Worm (Caenorhabditis elegans): ENCODE data around the gene ZC190.10.

ZC190.10 gene

DNA sequence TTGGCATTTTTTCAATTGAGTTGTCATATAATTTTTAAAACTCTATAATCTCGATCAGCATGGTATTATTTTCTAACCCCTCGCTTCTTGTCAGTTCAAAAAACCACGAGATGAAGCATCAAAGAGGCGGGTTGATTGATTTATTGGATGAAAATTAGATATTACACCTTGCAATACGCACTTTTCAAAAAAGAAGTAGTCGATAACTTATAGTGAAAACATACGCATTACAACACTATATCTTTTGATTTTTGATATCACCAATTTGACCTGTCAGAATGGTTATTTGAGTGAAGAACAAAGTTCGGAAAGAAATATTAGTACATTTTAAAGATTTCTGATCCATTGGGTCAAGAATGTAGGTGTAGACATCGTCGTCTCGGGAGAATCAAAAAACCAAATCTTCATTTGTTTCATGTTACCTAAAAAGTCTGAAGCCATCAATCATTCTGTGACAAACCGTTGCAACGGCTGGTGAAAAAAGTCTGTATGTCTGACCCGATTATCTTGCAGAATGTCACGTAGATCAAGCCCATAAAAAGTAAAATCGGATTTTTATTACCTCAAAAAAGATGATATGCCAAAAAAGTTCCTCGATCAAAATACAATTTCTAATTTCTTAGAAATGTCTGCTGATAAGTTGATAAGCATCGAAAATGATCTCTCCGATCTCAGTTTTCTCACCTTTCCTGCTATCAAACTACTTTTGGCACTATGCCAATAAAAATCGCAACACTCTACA lies 42.9 kb downstream of the ZC190.10 start:
- TF ChIP-seq unc-55 (GFP tag; optimal IDR thresholded peaks at IDR 0.05) = no peak
- TF ChIP-seq gmeb-1 (tag; optimal IDR thresholded peaks at IDR 0.05) = no peak
- peak; percentile 54 for TF ChIP-seq fos-1 (tag; optimal IDR thresholded peaks at IDR 0.05)
- TF ChIP-seq mbf-1 (tag; optimal IDR thresholded peaks at IDR 0.05) = no peak
- no peak for TF ChIP-seq nhr-10 (tag; optimal IDR thresholded peaks at IDR 0.05)
- TF ChIP-seq ceh-82 (tag; optimal IDR thresholded peaks at IDR 0.05) = no peak
- peak; percentile 70 for TF ChIP-seq blmp-1 (tag; optimal IDR thresholded peaks at IDR 0.05; ENCODE audit: insufficient read depth)
- no peak for TF ChIP-seq unc-39 (tag; optimal IDR thresholded peaks at IDR 0.05)
- peak; percentile 61 for TF ChIP-seq nhr-21 (tag; optimal IDR thresholded peaks at IDR 0.05)
- no peak for TF ChIP-seq lsy-2 (tag; optimal IDR thresholded peaks at IDR 0.05)
- TF ChIP-seq nhr-11 (tag; optimal IDR thresholded peaks at IDR 0.05) = no peak
- peak; percentile 25 for TF ChIP-seq unc-62 (GFP tag; optimal IDR thresholded peaks at IDR 0.05)
- peak; percentile 10 for TF ChIP-seq egl-27 (tag; optimal IDR thresholded peaks at IDR 0.05)
- peak; percentile 57 for TF ChIP-seq mab-5 (tag; optimal IDR thresholded peaks at IDR 0.05)
- TF ChIP-seq ztf-1 (GFP tag; conservative IDR thresholded peaks at IDR 0.05) = no peak
- peak; percentile 39 for TF ChIP-seq nhr-25 (tag; optimal IDR thresholded peaks at IDR 0.05)
- peak; percentile 61 for TF ChIP-seq sma-9 (GFP tag; optimal IDR thresholded peaks at IDR 0.05)
- TF ChIP-seq sma-9 (tag; optimal IDR thresholded peaks at IDR 0.05) = no peak
- peak; percentile 5 for TF ChIP-seq nhr-6 (tag; optimal IDR thresholded peaks at IDR 0.05)
- TF ChIP-seq sma-3 (GFP tag; optimal IDR thresholded peaks at IDR 0.05) = peak; percentile 30
- TF ChIP-seq nhr-237 (tag; optimal IDR thresholded peaks at IDR 0.05) = no peak
- TF ChIP-seq peb-1 (tag; optimal IDR thresholded peaks at IDR 0.05) = no peak
- TF ChIP-seq dmd-4 (tag; optimal IDR thresholded peaks at IDR 0.05) = no peak
- no peak for TF ChIP-seq ceh-16 (tag; optimal IDR thresholded peaks at IDR 0.05)

DNA sequence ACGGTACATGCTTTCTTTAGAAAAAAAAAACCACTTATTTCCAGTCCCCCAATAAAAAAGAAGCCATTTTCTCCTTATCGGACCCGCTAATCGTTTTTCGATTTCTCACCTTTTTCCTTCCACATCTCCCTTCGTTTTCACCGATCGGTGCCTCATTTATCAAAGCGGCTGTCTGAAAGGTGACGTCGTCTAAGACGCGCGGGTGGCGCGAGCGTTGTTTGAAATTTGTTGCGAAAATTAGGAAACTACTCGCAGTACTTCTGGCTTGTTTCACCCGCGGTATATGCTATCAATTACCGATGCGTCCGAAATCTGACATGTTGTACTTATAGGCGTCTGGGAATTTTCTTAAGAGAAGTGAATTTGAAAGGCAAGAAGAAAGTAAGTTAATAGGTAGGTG lies 43.9 kb downstream of the ZC190.10 start:
- TF ChIP-seq nhr-25 (tag; optimal IDR thresholded peaks at IDR 0.05) (peak; percentile 27), unc-55 (GFP tag; optimal IDR thresholded peaks at IDR 0.05) (no peak), nhr-23 (tag; optimal IDR thresholded peaks at IDR 0.05) (no peak), mab-5 (tag; optimal IDR thresholded peaks at IDR 0.05) (peak; percentile 33), ztf-4 (tag; optimal IDR thresholded peaks at IDR 0.05) (no peak), ztf-1 (GFP tag; conservative IDR thresholded peaks at IDR 0.05) (no peak), nhr-12 (tag; optimal IDR thresholded peaks at IDR 0.05) (no peak), C34F6.9 (tag; optimal IDR thresholded peaks at IDR 0.05) (no peak), unc-39 (tag; optimal IDR thresholded peaks at IDR 0.05) (no peak), lin-39 (tag; optimal IDR thresholded peaks at IDR 0.05) (no peak), aly-2 (tag; optimal IDR thresholded peaks at IDR 0.05) (no peak), gmeb-1 (tag; optimal IDR thresholded peaks at IDR 0.05) (no peak), sma-3 (GFP tag; optimal IDR thresholded peaks at IDR 0.05) (no peak), sma-9 (GFP tag; optimal IDR thresholded peaks at IDR 0.05) (peak; percentile 70), sma-9 (tag; optimal IDR thresholded peaks at IDR 0.05) (no peak), ceh-82 (tag; optimal IDR thresholded peaks at IDR 0.05) (no peak), mbf-1 (tag; optimal IDR thresholded peaks at IDR 0.05) (no peak), nhr-21 (tag; optimal IDR thresholded peaks at IDR 0.05) (peak; percentile 42), R02D3.7 (tag; optimal IDR thresholded peaks at IDR 0.05) (no peak), elt-3 (tag; optimal IDR thresholded peaks at IDR 0.05) (no peak), lin-13 (GFP tag; optimal IDR thresholded peaks at IDR 0.05) (no peak), nhr-77 (tag; optimal IDR thresholded peaks at IDR 0.05) (no peak), lin-11 (tag; optimal IDR thresholded peaks at IDR 0.05) (no peak), ceh-16 (tag; optimal IDR thresholded peaks at IDR 0.05) (peak; percentile 78), blmp-1 (tag; optimal IDR thresholded peaks at IDR 0.05; ENCODE audit: insufficient read depth) (peak; percentile 70), nhr-129 (tag; optimal IDR thresholded peaks at IDR 0.05) (no peak), nhr-11 (tag; optimal IDR thresholded peaks at IDR 0.05) (no peak), nhr-237 (tag; optimal IDR thresholded peaks at IDR 0.05) (no peak), peb-1 (tag; optimal IDR thresholded peaks at IDR 0.05) (no peak), egl-27 (tag; optimal IDR thresholded peaks at IDR 0.05) (peak; percentile 45), fos-1 (tag; optimal IDR thresholded peaks at IDR 0.05) (no peak), alr-1 (tag; optimal IDR thresholded peaks at IDR 0.05) (no peak), ztf-11 (tag; optimal IDR thresholded peaks at IDR 0.05) (no peak), ama-1 (optimal IDR thresholded peaks at IDR 0.05) (no peak), mdl-1 (tag; optimal IDR thresholded peaks at IDR 0.05) (no peak)
